Worm (Caenorhabditis elegans): ENCODE results near the gene D2024.5.

DNA sequence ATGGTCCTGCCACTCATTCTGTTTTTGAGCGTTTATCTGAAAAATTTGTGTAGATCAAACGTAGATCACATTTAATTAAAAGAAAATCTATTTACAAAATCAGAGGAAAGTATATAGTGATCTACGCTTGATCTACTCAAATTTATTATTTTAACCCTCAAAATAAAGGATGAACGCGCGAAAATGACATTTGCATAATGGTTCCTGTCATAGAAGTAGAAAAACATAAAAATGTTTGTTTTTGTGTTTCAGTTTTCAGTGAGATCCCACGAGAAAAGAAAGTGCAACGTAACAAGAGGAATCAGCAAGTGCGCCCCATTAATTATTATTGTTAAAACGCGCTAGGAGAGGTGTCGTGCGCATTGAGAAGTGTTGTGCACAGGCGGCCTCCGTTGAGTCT, 16.8 kb downstream of the D2024.5 start:
- TF ChIP-seq nhr-76 (tag; optimal IDR thresholded peaks at IDR 0.05) (no peak), pha-4 (tag; optimal IDR thresholded peaks at IDR 0.05) (no peak), ztf-11 (tag; optimal IDR thresholded peaks at IDR 0.05) (no peak), elt-1 (tag; optimal IDR thresholded peaks at IDR 0.05; ENCODE audit: borderline replicate concordance, insufficient read depth) (no peak)

Measured in whole organism, mixed stage, embryonic.